Worm (Caenorhabditis elegans) whole organism, L1 larva: ENCODE data around the gene C46F11.4.

Experiments
- aha-1 ChIP-seq: fragments of 150-350 bp; optimal IDR thresholded peaks from 2 replicates; lab custom pipeline; 2014; ENCODE audit warnings: missing biosample characterization, missing genetic modification characterization
- ces-1 ChIP-seq: fragments of 150-350 bp; optimal IDR thresholded peaks from 2 replicates; lab custom pipeline; 2014; ENCODE audit warnings: missing biosample characterization, missing genetic modification reagents, missing genetic modification characterization
- hlh-17 ChIP-seq: fragments of 200-800 bp; sonication (Bioruptor generic); optimal IDR thresholded peaks from 2 replicates; lab custom pipeline; 2018; ENCODE audit warnings: missing genetic modification characterization, mild to moderate bottlenecking, missing compliant biosample characterization, moderate library complexity, borderline replicate concordance
- irx-1 ChIP-seq: sonication (generic microtip); optimal IDR thresholded peaks from 2 replicates; lab custom pipeline; 2016; ENCODE audit warnings: missing genetic modification characterization, missing compliant biosample characterization
- lin-15B ChIP-seq: fragments of 150-350 bp; sonication (generic microtip); optimal IDR thresholded peaks from 3 replicates; lab custom pipeline; 2014; ENCODE audit warnings: missing biosample characterization, missing genetic modification characterization
- lsy-2 ChIP-seq, 2 experiments: fragments of 150-350 bp; optimal IDR thresholded peaks; 2 replicates each; lab custom pipeline; 2014; ENCODE audit warnings: missing biosample characterization in 2 of 2, missing genetic modification characterization in 2 of 2
- mdl-1 ChIP-seq, 2 experiments: fragments of 150-350 bp; optimal IDR thresholded peaks; 2 replicates each; lab custom pipeline; 2014 to 2017; ENCODE audit warnings: missing biosample characterization in 2 of 2, missing genetic modification characterization in 2 of 2, inconsistent platforms in 1 of 2
- mef-2 ChIP-seq: fragments of 150-350 bp; optimal IDR thresholded peaks from 2 replicates; lab custom pipeline; 2014; ENCODE audit warnings: missing biosample characterization, missing genetic modification characterization
- nhr-76 ChIP-seq: sonication (generic microtip); optimal IDR thresholded peaks from 2 replicates; lab custom pipeline; 2017; ENCODE audit warnings: missing biosample characterization, missing genetic modification characterization
- snu-23 ChIP-seq: sonication (generic microtip); optimal IDR thresholded peaks from 2 replicates; lab custom pipeline; 2016; ENCODE audit warnings: missing genetic modification characterization, missing compliant biosample characterization
- unc-62 ChIP-seq: fragments of 150-350 bp; optimal IDR thresholded peaks from 2 replicates; lab custom pipeline; 2014; ENCODE audit warnings: missing biosample characterization, missing genetic modification reagents, missing genetic modification characterization

ce11 chrIII:3627042-3627441 is 37.1 kb downstream of the C46F11.4 start, which contains the start of gene sel-8:
- TF ChIP-seq snu-23 (GFP tag; lab: Kevin White, UChicago): no peak
- TF ChIP-seq nhr-76: no peak
- no peak for TF ChIP-seq mdl-1 (tag; optimal IDR thresholded peaks at IDR 0.05; lab: Kevin White, UChicago)
- no peak for TF ChIP-seq lsy-2 (tag; optimal IDR thresholded peaks at IDR 0.05; lab: Kevin White, UChicago)
- no peak for TF ChIP-seq hlh-17 (GFP tag; lab: Kevin White, UChicago)
- no peak for TF ChIP-seq aha-1 (tag; lab: Kevin White, UChicago)
- TF ChIP-seq lin-15B (tag; lab: Kevin White, UChicago): no peak
- no peak for TF ChIP-seq mef-2 (tag; lab: Kevin White, UChicago)
- no peak for TF ChIP-seq unc-62 (GFP tag; lab: Kevin White, UChicago)
- TF ChIP-seq ces-1 (GFP tag; lab: Kevin White, UChicago): no peak
- TF ChIP-seq irx-1 (tag; lab: Kevin White, UChicago): no peak
